Worm (Caenorhabditis elegans) whole organism, midembryonic: ENCODE measurements around the gene T25C12.3.

Source experiments
- T22C8.4 ChIP-seq: fragments of 200-800 bp; sonication (Bioruptor generic); IDR thresholded peaks from 2 replicates; pipeline ENCODE4 v1.3.6; 2022; ENCODE audit warnings: missing genetic modification characterization, missing compliant biosample characterization
- cog-1 ChIP-seq: sonication (generic microtip); optimal IDR thresholded peaks from 2 replicates; lab custom pipeline; 2016; ENCODE audit warnings: missing genetic modification characterization, missing compliant biosample characterization
- flt-1 ChIP-seq: fragments of 200-800 bp; sonication (Bioruptor generic); IDR thresholded peaks from 2 replicates; pipeline ENCODE4 v1.3.6; 2022; ENCODE audit warnings: missing genetic modification characterization, missing compliant biosample characterization
- klf-2 ChIP-seq: fragments of 200-800 bp; sonication (Bioruptor generic); conservative IDR thresholded peaks from 2 replicates; pipeline ENCODE4 v1.3.6; 2022; ENCODE audit warnings: missing genetic modification reagents, missing genetic modification characterization, missing compliant biosample characterization
- ref-1 ChIP-seq: fragments of 200-800 bp; sonication (Bioruptor generic); conservative IDR thresholded peaks from 2 replicates; pipeline ENCODE4 v1.3.6; 2022; ENCODE audit warnings: missing genetic modification reagents, missing genetic modification characterization, missing compliant biosample characterization
- tab-1 ChIP-seq: fragments of 200-800 bp; sonication (Bioruptor generic); IDR thresholded peaks from 2 replicates; pipeline ENCODE4 v1.3.6; 2022; ENCODE audit warnings: missing genetic modification characterization, missing compliant biosample characterization

DNA sequence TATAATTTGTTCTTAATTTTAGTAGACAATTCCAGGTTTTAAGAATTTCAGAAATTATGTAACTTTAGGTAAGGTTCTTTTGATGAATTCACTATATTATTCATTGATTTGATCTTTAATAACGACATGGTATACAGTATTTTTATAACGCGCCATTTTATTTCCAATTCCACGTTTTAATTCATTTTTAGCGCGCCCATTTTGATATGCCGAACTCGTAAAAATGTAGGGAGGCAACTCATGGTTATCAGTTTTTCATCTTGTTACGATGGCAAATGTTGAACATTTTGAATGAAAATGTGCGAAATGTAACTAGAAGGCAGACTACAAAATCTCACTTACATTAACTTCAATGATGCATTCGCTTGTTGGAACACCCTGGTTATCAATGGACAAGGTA, 928 bp downstream of the T25C12.3 start:
- TF ChIP-seq tab-1 (GFP tag; lab: Robert Waterston, UW) (no peak), klf-2 (GFP tag; lab: Robert Waterston, UW) (no peak), flt-1 (no peak), cog-1 (tag; lab: Kevin White, UChicago) (no peak), T22C8.4 (GFP tag; lab: Robert Waterston, UW) (no peak), ref-1 (GFP tag; lab: Robert Waterston, UW) (no peak)
